Worm (Caenorhabditis elegans) whole organism, early embryonic: ENCODE results near the gene C03B1.7.

Experiments used
- B0310.2 ChIP-seq: sonication (generic microtip); optimal IDR thresholded peaks from 2 replicates; lab custom pipeline; 2016; ENCODE audit warnings: mild to moderate bottlenecking, missing genetic modification characterization, missing compliant biosample characterization
- F13C5.2 ChIP-seq: sonication (generic microtip); optimal IDR thresholded peaks from 2 replicates; lab custom pipeline; 2017; ENCODE audit warnings: mild to moderate bottlenecking, missing genetic modification characterization, inconsistent platforms, missing compliant biosample characterization
- aly-1 ChIP-seq: sonication (generic microtip); optimal IDR thresholded peaks from 2 replicates; lab custom pipeline; 2016; ENCODE audit warnings: missing genetic modification characterization, missing compliant biosample characterization
- ama-1 ChIP-seq: fragments of 150-350 bp; optimal IDR thresholded peaks from 2 replicates; lab custom pipeline; 2014
- ceh-13 ChIP-seq: fragments of 200-800 bp; sonication (Bioruptor generic); optimal IDR thresholded peaks from 2 replicates; lab custom pipeline; 2018; ENCODE audit warnings: mild to moderate bottlenecking, missing genetic modification characterization, missing compliant biosample characterization
- ceh-36 ChIP-seq: sonication (generic microtip); optimal IDR thresholded peaks from 2 replicates; lab custom pipeline; 2016; ENCODE audit warnings: missing genetic modification characterization, inconsistent platforms, missing compliant biosample characterization
- ets-7 ChIP-seq: sonication (generic microtip); optimal IDR thresholded peaks from 2 replicates; lab custom pipeline; 2016; ENCODE audit warnings: missing genotype, missing genetic modification characterization, missing compliant biosample characterization
- flt-1 ChIP-seq: fragments of 200-800 bp; sonication (Bioruptor generic); IDR thresholded peaks from 2 replicates; pipeline ENCODE4 v1.3.6; 2022; ENCODE audit warnings: missing genetic modification characterization, missing compliant biosample characterization
- hmbx-1 ChIP-seq: sonication (generic microtip); optimal IDR thresholded peaks from 2 replicates; lab custom pipeline; 2016; ENCODE audit warnings: mild to moderate bottlenecking, missing genetic modification characterization, missing compliant biosample characterization
- hmg-4 ChIP-seq: fragments of 200-800 bp; sonication (Bioruptor generic); optimal IDR thresholded peaks from 2 replicates; lab custom pipeline; 2018; ENCODE audit warnings: mild to moderate bottlenecking, missing genetic modification characterization, missing compliant biosample characterization
- hnd-1 ChIP-seq: sonication (generic microtip); optimal IDR thresholded peaks from 2 replicates; lab custom pipeline; 2016; ENCODE audit warnings: missing genetic modification characterization, missing compliant biosample characterization
- pes-1 ChIP-seq: fragments of 200-800 bp; sonication (Bioruptor generic); IDR thresholded peaks from 2 replicates; pipeline ENCODE4 v1.3.6; 2022; ENCODE audit warnings: missing genetic modification reagents, missing genetic modification characterization, missing compliant biosample characterization
- scrt-1 ChIP-seq: fragments of 200-800 bp; sonication (Bioruptor generic); IDR thresholded peaks from 2 replicates; pipeline ENCODE4 v1.3.6; 2022; ENCODE audit warnings: missing genetic modification characterization, missing compliant biosample characterization
- sea-1 ChIP-seq: fragments of 200-800 bp; sonication (Bioruptor generic); conservative IDR thresholded peaks from 2 replicates; pipeline ENCODE4 v1.3.6; 2022; ENCODE audit warnings: missing genetic modification characterization, missing compliant biosample characterization
- tbx-11 ChIP-seq: fragments of 200-800 bp; sonication (Bioruptor generic); IDR thresholded peaks from 2 replicates; pipeline ENCODE4 v1.3.6; 2022; ENCODE audit warnings: missing genetic modification characterization, missing compliant biosample characterization
- tbx-37 ChIP-seq: fragments of 200-800 bp; sonication (Bioruptor generic); conservative IDR thresholded peaks from 2 replicates; pipeline ENCODE4 v1.3.6; 2022; ENCODE audit warnings: missing genetic modification reagents, missing genetic modification characterization, missing compliant biosample characterization
- tra-4 ChIP-seq: sonication (generic microtip); optimal IDR thresholded peaks from 2 replicates; lab custom pipeline; 2017; ENCODE audit warnings: missing genetic modification characterization, missing compliant biosample characterization

Gene C03B1.7

ce11 chrX:6374451-6374850 is 32.8 kb downstream of the C03B1.7 start, which contains the start of gene C03B1.1:
TSS of gene C03B1.1 (plus strand) at chrX:6374751.
- no peak for TF ChIP-seq ets-7 (tag; lab: Kevin White, UChicago)
- no peak for TF ChIP-seq aly-1 (tag; lab: Kevin White, UChicago)

ce11 chrX:6377634-6378288 is 36.1 kb downstream of the C03B1.7 start, which contains the start of gene lmp-1:
TSS of gene lmp-1 (minus strand) at chrX:6377684.
- no peak for TF ChIP-seq hmg-4
- TF ChIP-seq aly-1 (tag; lab: Kevin White, UChicago) = no peak
- no peak for TF ChIP-seq hmbx-1 (tag; lab: Kevin White, UChicago)
- TF ChIP-seq flt-1 (GFP tag; lab: Robert Waterston, UW) = no peak
- no peak for TF ChIP-seq tbx-11 (GFP tag; lab: Robert Waterston, UW)
- TF ChIP-seq pes-1 (GFP tag; lab: Robert Waterston, UW) = no peak
- TF ChIP-seq sea-1 = no peak
- no peak for TF ChIP-seq scrt-1
- TF ChIP-seq ets-7 (tag; lab: Kevin White, UChicago) = no peak
- no peak for TF ChIP-seq ceh-13
- TF ChIP-seq B0310.2 = no peak
- TF ChIP-seq tbx-37 = no peak
- TF ChIP-seq ceh-36 (tag; lab: Kevin White, UChicago) = no peak
- no peak for TF ChIP-seq F13C5.2 (tag; lab: Kevin White, UChicago)
- no peak for TF ChIP-seq ama-1 (lab: Kevin White, UChicago)

- no peak; the same call in 1 of the 2 replicates for TF ChIP-seq pes-1 (GFP tag; lab: Robert Waterston, UW)
- TF ChIP-seq flt-1 (GFP tag; lab: Robert Waterston, UW) = no peak
- no peak for TF ChIP-seq ets-7 (tag; lab: Kevin White, UChicago)
- no peak for TF ChIP-seq scrt-1
- TF ChIP-seq aly-1 (tag; lab: Kevin White, UChicago) = peak; percentile 62
- no peak for TF ChIP-seq ama-1 (lab: Kevin White, UChicago)
- TF ChIP-seq sea-1 = peak; percentile 72; the same call in 1 of the 2 replicates
- TF ChIP-seq hmg-4 = peak; percentile 72
- TF ChIP-seq hmbx-1 (tag; lab: Kevin White, UChicago) = no peak
- no peak for TF ChIP-seq hnd-1 (tag; lab: Kevin White, UChicago)
- TF ChIP-seq ceh-36 (tag; lab: Kevin White, UChicago) = no peak
- TF ChIP-seq B0310.2 = no peak
- no peak for TF ChIP-seq tbx-11 (GFP tag; lab: Robert Waterston, UW)
- TF ChIP-seq F13C5.2 (tag; lab: Kevin White, UChicago) = peak; percentile 56
- no peak for TF ChIP-seq tbx-37
- no peak for TF ChIP-seq tra-4 (tag; lab: Kevin White, UChicago)
These were observed 36.8 kb downstream of the C03B1.7 start for ce11 chrX:6378363-6378762.

ce11 chrX:6382930-6383329 is 41.3 kb downstream of the C03B1.7 start:
- TF ChIP-seq tbx-11 (GFP tag; lab: Robert Waterston, UW) = no peak
- no peak for TF ChIP-seq pes-1 (GFP tag; lab: Robert Waterston, UW)
- no peak for TF ChIP-seq ceh-13
- no peak for TF ChIP-seq F13C5.2 (tag; lab: Kevin White, UChicago)
- TF ChIP-seq ama-1 (lab: Kevin White, UChicago) = no peak
- no peak for TF ChIP-seq hnd-1 (tag; lab: Kevin White, UChicago)
- TF ChIP-seq flt-1 (GFP tag; lab: Robert Waterston, UW) = no peak
- no peak for TF ChIP-seq ets-7 (tag; lab: Kevin White, UChicago)
- TF ChIP-seq aly-1 (tag; lab: Kevin White, UChicago) = no peak
- TF ChIP-seq tbx-37 = no peak
- TF ChIP-seq hmg-4 = no peak
- no peak for TF ChIP-seq hmbx-1 (tag; lab: Kevin White, UChicago)
- no peak for TF ChIP-seq sea-1
- no peak for TF ChIP-seq scrt-1
- TF ChIP-seq tra-4 (tag; lab: Kevin White, UChicago) = no peak

ce11 chrX:6384537-6384936 is 42.9 kb downstream of the C03B1.7 start:
- TF ChIP-seq tbx-11 (GFP tag; lab: Robert Waterston, UW) (no peak), scrt-1 (no peak), hnd-1 (tag; lab: Kevin White, UChicago) (no peak), tbx-37 (no peak), F13C5.2 (tag; lab: Kevin White, UChicago) (no peak), tra-4 (tag; lab: Kevin White, UChicago) (no peak), B0310.2 (no peak), pes-1 (GFP tag; lab: Robert Waterston, UW) (no peak), flt-1 (GFP tag; lab: Robert Waterston, UW) (no peak), ceh-36 (tag; lab: Kevin White, UChicago) (no peak), aly-1 (tag; lab: Kevin White, UChicago) (no peak), hmbx-1 (tag; lab: Kevin White, UChicago) (no peak)

- no peak for TF ChIP-seq ceh-36 (tag; lab: Kevin White, UChicago)
- TF ChIP-seq B0310.2 = no peak
- no peak for TF ChIP-seq aly-1 (tag; lab: Kevin White, UChicago)
- TF ChIP-seq tra-4 (tag; lab: Kevin White, UChicago) = no peak
- TF ChIP-seq tbx-11 (GFP tag; lab: Robert Waterston, UW) = no peak
- TF ChIP-seq pes-1 (GFP tag; lab: Robert Waterston, UW) = no peak
These were observed 43.6 kb downstream of the C03B1.7 start, which contains the start of gene igdb-3 for ce11 chrX:6385185-6385584. TSS of gene igdb-3 (plus strand) at chrX:6385485.

ce11 chrX:6388639-6389038 is 47.0 kb downstream of the C03B1.7 start:
- TF ChIP-seq hmg-4 (no peak), hnd-1 (tag; lab: Kevin White, UChicago) (no peak), flt-1 (GFP tag; lab: Robert Waterston, UW) (no peak), hmbx-1 (tag; lab: Kevin White, UChicago) (no peak), B0310.2 (no peak), ceh-13 (no peak), tbx-37 (no peak), tra-4 (tag; lab: Kevin White, UChicago) (no peak), tbx-11 (GFP tag; lab: Robert Waterston, UW) (no peak), F13C5.2 (tag; lab: Kevin White, UChicago) (no peak)
